Worm (Caenorhabditis elegans): Measurements from ENCODE around the gene C08F1.6.

ce11 chrII:1738844-1739243, 49.1 kb downstream of the C08F1.6 start, which contains the start of the genes irld-9 and irld-33:
- TF ChIP-seq mep-1 (tag; optimal IDR thresholded peaks at IDR 0.05) (no peak), nhr-28 (tag; optimal IDR thresholded peaks at IDR 0.05) (no peak), snpc-4 (tag; optimal IDR thresholded peaks at IDR 0.05) (no peak), elt-3 (tag; optimal IDR thresholded peaks at IDR 0.05) (no peak), unc-120 (tag; optimal IDR thresholded peaks at IDR 0.05; ENCODE audit: poor library complexity, severe bottlenecking) (no peak), ces-1 (GFP tag; optimal IDR thresholded peaks at IDR 0.05) (no peak), nhr-76 (tag; optimal IDR thresholded peaks at IDR 0.05) (no peak), nhr-237 (tag; optimal IDR thresholded peaks at IDR 0.05) (no peak), elt-1 (tag; optimal IDR thresholded peaks at IDR 0.05; ENCODE audit: borderline replicate concordance, insufficient read depth) (no peak), ztf-11 (tag; optimal IDR thresholded peaks at IDR 0.05) (no peak), ceh-43 (GFP tag; optimal IDR thresholded peaks at IDR 0.05) (no peak)

Data from whole organism, mixed stage, embryonic.